Worm (Caenorhabditis elegans) whole organism, late embryonic: Measurements from ENCODE around the gene ttc-36.

ENCODE experiments used
- K09A11.1 ChIP-seq: sonication (generic microtip); optimal IDR thresholded peaks from 2 replicates; lab custom pipeline; 2017; ENCODE audit warnings: antibody characterized with exemption, mild to moderate bottlenecking, missing genetic modification characterization, missing compliant biosample characterization; ENCODE audit not compliant: insufficient read depth
- ama-1 ChIP-seq: fragments of 150-350 bp; optimal IDR thresholded peaks from 2 replicates; lab custom pipeline; 2014
- dmd-4 ChIP-seq: sonication (generic microtip); optimal IDR thresholded peaks from 2 replicates; lab custom pipeline; 2016; ENCODE audit warnings: borderline replicate concordance, missing genetic modification characterization, missing compliant biosample characterization
- fkh-10 ChIP-seq: fragments of 150-350 bp; optimal IDR thresholded peaks from 2 replicates; lab custom pipeline; 2014; ENCODE audit warnings: missing biosample characterization, missing genetic modification reagents, missing genetic modification characterization
- pag-3 ChIP-seq: sonication (generic microtip); optimal IDR thresholded peaks from 2 replicates; lab custom pipeline; 2016; ENCODE audit warnings: missing compliant biosample characterization, missing genetic modification characterization, borderline replicate concordance
- pha-4 ChIP-seq: fragments of 150-350 bp; optimal IDR thresholded peaks from 2 replicates; lab custom pipeline; 2018; ENCODE audit warnings: missing biosample characterization, missing genetic modification reagents, missing genetic modification characterization
- pqm-1 ChIP-seq: sonication (generic microtip); optimal IDR thresholded peaks from 2 replicates; lab custom pipeline; 2016; ENCODE audit warnings: missing genetic modification characterization, missing compliant biosample characterization
- rnt-1 ChIP-seq: sonication (generic microtip); optimal IDR thresholded peaks from 2 replicates; lab custom pipeline; 2016; ENCODE audit warnings: missing genetic modification characterization, missing compliant biosample characterization
- tbx-7 ChIP-seq: sonication (generic microtip); optimal IDR thresholded peaks from 2 replicates; lab custom pipeline; 2016; ENCODE audit warnings: missing genotype, missing genetic modification characterization, missing compliant biosample characterization
- unc-55 ChIP-seq: sonication (generic microtip); optimal IDR thresholded peaks from 2 replicates; lab custom pipeline; 2017; ENCODE audit warnings: missing biosample characterization, missing genetic modification reagents, missing genetic modification characterization
- unc-86 ChIP-seq: sonication (generic microtip); optimal IDR thresholded peaks from 2 replicates; lab custom pipeline; 2016; ENCODE audit warnings: missing genetic modification characterization, missing compliant biosample characterization

ce11 chrII:10065472-10065871 is 35.5 kb downstream of the ttc-36 start:
- TF ChIP-seq K09A11.1 (tag; lab: Kevin White, UChicago) (no peak), unc-86 (tag; lab: Kevin White, UChicago) (no peak), pqm-1 (tag; lab: Kevin White, UChicago) (no peak), rnt-1 (tag; lab: Kevin White, UChicago) (no peak), dmd-4 (no peak), fkh-10 (no peak), ama-1 (lab: Kevin White, UChicago) (no peak), unc-55 (GFP tag; lab: Kevin White, UChicago) (no peak), pha-4 (no peak), tbx-7 (no peak), pag-3 (tag; lab: Kevin White, UChicago) (no peak)
